Worm (Caenorhabditis elegans): ENCODE results near the gene C06B8.2.

- TF ChIP-seq ztf-11 (tag; optimal IDR thresholded peaks at IDR 0.05) (no peak), lin-13 (tag; optimal IDR thresholded peaks at IDR 0.05) (no peak), snpc-4 (tag; optimal IDR thresholded peaks at IDR 0.05) (no peak), mab-5 (tag; optimal IDR thresholded peaks at IDR 0.05) (no peak), nhr-237 (tag; optimal IDR thresholded peaks at IDR 0.05) (no peak), pha-4 (tag; optimal IDR thresholded peaks at IDR 0.05) (no peak), tbx-8 (GFP tag; optimal IDR thresholded peaks at IDR 0.05) (no peak), ceh-83 (GFP tag; optimal IDR thresholded peaks at IDR 0.05) (no peak), unc-39 (tag; optimal IDR thresholded peaks at IDR 0.05) (no peak), nhr-2 (tag; optimal IDR thresholded peaks at IDR 0.05) (no peak), unc-62 (GFP tag; optimal IDR thresholded peaks at IDR 0.05) (no peak), hlh-1 (tag; optimal IDR thresholded peaks at IDR 0.05) (no peak), nhr-76 (tag; optimal IDR thresholded peaks at IDR 0.05) (no peak)
These were observed 38.9 kb upstream of the C06B8.2 start, which contains the start of gene F21A3.3 for ce11 chrV:15517413-15517812.

Data from whole organism, mixed stage, embryonic.